Worm (Caenorhabditis elegans) whole organism, L1 larva: ENCODE results near the gene cyp-14A3.

ENCODE experiments used
- C04F5.9 ChIP-seq: sonication (generic microtip); optimal IDR thresholded peaks from 2 replicates; lab custom pipeline; 2016; ENCODE audit warnings: missing genetic modification characterization, missing compliant biosample characterization
- F16B12.6 ChIP-seq: fragments of 150-350 bp; optimal IDR thresholded peaks from 2 replicates; lab custom pipeline; 2014; ENCODE audit warnings: missing biosample characterization, missing genetic modification characterization
- aha-1 ChIP-seq: fragments of 150-350 bp; optimal IDR thresholded peaks from 2 replicates; lab custom pipeline; 2014; ENCODE audit warnings: missing biosample characterization, missing genetic modification characterization
- alr-1 ChIP-seq: fragments of 200-800 bp; sonication (Bioruptor generic); optimal IDR thresholded peaks from 2 replicates; lab custom pipeline; 2018; ENCODE audit warnings: borderline replicate concordance, mild to moderate bottlenecking, missing genetic modification characterization, missing compliant biosample characterization
- aly-2 ChIP-seq: fragments of 150-350 bp; optimal IDR thresholded peaks from 2 replicates; lab custom pipeline; 2014; ENCODE audit warnings: missing biosample characterization, missing genetic modification characterization
- blmp-1 ChIP-seq: fragments of 150-350 bp; optimal IDR thresholded peaks from 2 replicates; lab custom pipeline; 2014; ENCODE audit warnings: missing biosample characterization, missing genetic modification characterization
- ceh-82 ChIP-seq, 3 experiments: fragments of 150-350 bp in 1 of 3; sonication (generic microtip) in 2 of 3; optimal IDR thresholded peaks; 2 replicates each; lab custom pipeline; 2014 to 2017; ENCODE audit warnings: missing biosample characterization in 3 of 3, missing genetic modification characterization in 3 of 3
- ceh-88 ChIP-seq: fragments of 200-800 bp; sonication (Bioruptor generic); IDR thresholded peaks from 2 replicates; pipeline ENCODE4 v1.3.6; 2022; ENCODE audit warnings: missing genetic modification characterization, missing compliant biosample characterization
- dsc-1 ChIP-seq: sonication (generic microtip); optimal IDR thresholded peaks from 2 replicates; lab custom pipeline; 2016; ENCODE audit warnings: mild to moderate bottlenecking, missing genetic modification characterization, missing compliant biosample characterization
- efl-1 ChIP-seq, 4 experiments: fragments of 150-350 bp; optimal IDR thresholded peaks in 3 of 4; peaks in 1 of 4; 1 replicate in 1 of 4; 2 replicates in 3 of 4; lab custom pipeline; 2014; ENCODE audit warnings: missing biosample characterization in 2 of 4, missing genetic modification characterization in 2 of 4, missing genetic modification reagents in 2 of 4
- egl-13 ChIP-seq: sonication (generic microtip); optimal IDR thresholded peaks from 2 replicates; lab custom pipeline; 2016; ENCODE audit warnings: missing genotype, missing genetic modification reagents, missing genetic modification characterization, missing compliant biosample characterization
- elt-3 ChIP-seq, 6 experiments: fragments of 150-350 bp in 1 of 6; sonication (generic microtip); optimal IDR thresholded peaks; 2 replicates each; lab custom pipeline; 2017 to 2018; ENCODE audit warnings: missing biosample characterization in 6 of 6, missing genetic modification characterization in 6 of 6, inconsistent platforms in 1 of 6
- ets-5 ChIP-seq: fragments of 200-800 bp; sonication (Bioruptor generic); IDR thresholded peaks from 2 replicates; pipeline ENCODE4 v1.3.6; 2022; ENCODE audit warnings: missing genetic modification characterization, missing compliant biosample characterization
- fos-1 ChIP-seq: fragments of 150-350 bp; optimal IDR thresholded peaks from 2 replicates; lab custom pipeline; 2014; ENCODE audit warnings: missing biosample characterization, missing genetic modification characterization
- grh-1 ChIP-seq: fragments of 200-800 bp; sonication (Bioruptor generic); IDR thresholded peaks from 2 replicates; pipeline ENCODE4 v1.3.6; 2022; ENCODE audit warnings: missing genetic modification reagents, missing genetic modification characterization, missing compliant biosample characterization
- hlh-17 ChIP-seq: fragments of 200-800 bp; sonication (Bioruptor generic); optimal IDR thresholded peaks from 2 replicates; lab custom pipeline; 2018; ENCODE audit warnings: missing genetic modification characterization, mild to moderate bottlenecking, missing compliant biosample characterization, moderate library complexity, borderline replicate concordance
- jun-1 ChIP-seq: fragments of 150-350 bp; optimal IDR thresholded peaks from 2 replicates; lab custom pipeline; 2014; ENCODE audit warnings: missing biosample characterization, missing genetic modification reagents, missing genetic modification characterization
- lin-13 ChIP-seq: fragments of 150-350 bp; optimal IDR thresholded peaks from 2 replicates; lab custom pipeline; 2014; ENCODE audit warnings: missing biosample characterization, missing genetic modification reagents, missing genetic modification characterization
- lin-14 ChIP-seq: fragments of 200-800 bp; sonication (Bioruptor generic); optimal IDR thresholded peaks from 2 replicates; lab custom pipeline; 2018; ENCODE audit warnings: mild to moderate bottlenecking, missing genetic modification characterization, moderate library complexity, missing compliant biosample characterization
- lin-39 ChIP-seq: fragments of 150-350 bp; optimal IDR thresholded peaks from 2 replicates; lab custom pipeline; 2014; ENCODE audit warnings: missing biosample characterization, missing genetic modification reagents, missing genetic modification characterization
- mef-2 ChIP-seq: fragments of 150-350 bp; optimal IDR thresholded peaks from 2 replicates; lab custom pipeline; 2014; ENCODE audit warnings: missing biosample characterization, missing genetic modification characterization
- nhr-12 ChIP-seq: sonication (generic microtip); optimal IDR thresholded peaks from 2 replicates; lab custom pipeline; 2017; ENCODE audit warnings: missing biosample characterization, missing genetic modification characterization
- nhr-19 ChIP-seq: fragments of 200-800 bp; sonication (Bioruptor generic); conservative IDR thresholded peaks from 2 replicates; pipeline ENCODE4 v1.3.6; 2022; ENCODE audit warnings: missing genetic modification characterization, missing compliant biosample characterization
- nhr-20 ChIP-seq: sonication (generic microtip); optimal IDR thresholded peaks from 2 replicates; lab custom pipeline; 2016; ENCODE audit warnings: mild to moderate bottlenecking, missing genetic modification characterization, missing compliant biosample characterization
- nhr-28 ChIP-seq: fragments of 150-350 bp; optimal IDR thresholded peaks from 2 replicates; lab custom pipeline; 2014; ENCODE audit warnings: missing biosample characterization, missing genetic modification characterization
- nhr-47 ChIP-seq: sonication (generic microtip); optimal IDR thresholded peaks from 2 replicates; lab custom pipeline; 2016; ENCODE audit warnings: mild to moderate bottlenecking, missing genetic modification characterization, moderate library complexity, missing compliant biosample characterization
- nhr-71 ChIP-seq: sonication (generic microtip); optimal IDR thresholded peaks from 2 replicates; lab custom pipeline; 2016; ENCODE audit warnings: mild to moderate bottlenecking, missing genetic modification characterization, moderate library complexity, missing compliant biosample characterization
- pqm-1 ChIP-seq: sonication (generic microtip); optimal IDR thresholded peaks from 3 replicates; lab custom pipeline; 2017; ENCODE audit warnings: missing biosample characterization, missing genetic modification characterization
- rnt-1 ChIP-seq: sonication (generic microtip); optimal IDR thresholded peaks from 2 replicates; lab custom pipeline; 2016; ENCODE audit warnings: mild to moderate bottlenecking, missing genetic modification characterization, moderate library complexity, missing compliant biosample characterization
- snu-23 ChIP-seq: sonication (generic microtip); optimal IDR thresholded peaks from 2 replicates; lab custom pipeline; 2016; ENCODE audit warnings: missing genetic modification characterization, missing compliant biosample characterization
- sptf-1 ChIP-seq: fragments of 150-350 bp; optimal IDR thresholded peaks from 2 replicates; lab custom pipeline; 2014; ENCODE audit warnings: missing biosample characterization, missing genetic modification characterization
- swsn-7 ChIP-seq: sonication (generic microtip); optimal IDR thresholded peaks from 2 replicates; lab custom pipeline; 2016; ENCODE audit warnings: missing genetic modification characterization, missing compliant biosample characterization
- unc-130 ChIP-seq: fragments of 150-350 bp; optimal IDR thresholded peaks from 2 replicates; lab custom pipeline; 2017; ENCODE audit warnings: missing biosample characterization, missing genetic modification characterization, inconsistent platforms
- unc-62 ChIP-seq: fragments of 150-350 bp; optimal IDR thresholded peaks from 2 replicates; lab custom pipeline; 2014; ENCODE audit warnings: missing biosample characterization, missing genetic modification reagents, missing genetic modification characterization
- unc-98 ChIP-seq: fragments of 200-800 bp; sonication (Bioruptor generic); IDR thresholded peaks from 2 replicates; pipeline ENCODE4 v1.3.6; 2022; ENCODE audit warnings: missing genetic modification characterization, missing compliant biosample characterization
- zip-4 ChIP-seq: fragments of 200-800 bp; sonication (Bioruptor generic); optimal IDR thresholded peaks from 2 replicates; lab custom pipeline; 2018; ENCODE audit warnings: mild to moderate bottlenecking, missing genetic modification characterization, moderate library complexity, missing compliant biosample characterization
- ztf-11 ChIP-seq, 2 experiments: sonication (generic microtip); optimal IDR thresholded peaks; 2 replicates each; lab custom pipeline; 2016 to 2017; ENCODE audit warnings: missing genetic modification characterization in 2 of 2, missing biosample characterization in 1 of 2, missing compliant biosample characterization in 1 of 2

The cyp-14A3 gene

ce11 chrX:13293023-13293422 lies 19.0 kb upstream of the cyp-14A3 start:
- TF ChIP-seq C04F5.9 (no peak), snu-23 (no peak), nhr-71 (tag; lab: Kevin White, UChicago) (no peak), aha-1 (tag; lab: Kevin White, UChicago) (no peak), efl-1 (optimal IDR thresholded peaks at IDR 0.05; lab: Kevin White, UChicago) (no peak), efl-1 (GFP tag; optimal IDR thresholded peaks at IDR 0.05 in 1 of 2; lab: Kevin White, UChicago) (no peak), alr-1 (tag; lab: Kevin White, UChicago) (no peak), ceh-82 (tag; optimal IDR thresholded peaks at IDR 0.05; lab: Kevin White, UChicago) (no peak), fos-1 (tag; lab: Kevin White, UChicago) (no peak), zip-4 (no peak), blmp-1 (no peak), ets-5 (GFP tag; lab: Robert Waterston, UW) (no peak), mef-2 (tag; lab: Kevin White, UChicago) (no peak), unc-130 (tag; lab: Kevin White, UChicago) (no peak), hlh-17 (GFP tag; lab: Kevin White, UChicago) (no peak), lin-13 (GFP tag; lab: Kevin White, UChicago) (no peak), grh-1 (GFP tag; lab: Robert Waterston, UW) (no peak), lin-39 (tag; lab: Kevin White, UChicago) (no peak), pqm-1 (tag; lab: Kevin White, UChicago) (no peak), unc-62 (GFP tag; lab: Kevin White, UChicago) (no peak)
- TF ChIP-seq, all 84 proteins: peak for 0

ce11 chrX:13291506-13291905 lies 17.5 kb upstream of the cyp-14A3 start, which contains the start of gene srd-38:
Gene srd-38 (plus strand): TSS chrX:13291806.
- TF ChIP-seq sptf-1 (tag; lab: Kevin White, UChicago) (no peak), unc-62 (GFP tag; lab: Kevin White, UChicago) (no peak), aly-2 (no peak), dsc-1 (no peak), F16B12.6 (tag; lab: Kevin White, UChicago) (no peak)
- TF ChIP-seq, all 84 proteins: peak for 0

ce11 chrX:13290531-13290930 lies 16.5 kb upstream of the cyp-14A3 start, which contains the start of gene R04D3.3:
Gene R04D3.3 (minus strand): TSS chrX:13290631.
- TF ChIP-seq nhr-28 (tag; lab: Kevin White, UChicago) (no peak), swsn-7 (tag; lab: Kevin White, UChicago) (no peak)
- TF ChIP-seq, all 84 proteins: peak for 0

- TF ChIP-seq unc-62 (GFP tag; lab: Kevin White, UChicago), result no peak
- TF ChIP-seq dsc-1, result no peak
- TF ChIP-seq nhr-47 (tag; lab: Kevin White, UChicago), result no peak
- no peak for TF ChIP-seq lin-14 (GFP tag; lab: Kevin White, UChicago)
- TF ChIP-seq unc-98 (GFP tag; lab: Robert Waterston, UW), result no peak
- no peak for TF ChIP-seq nhr-12 (tag; lab: Kevin White, UChicago)
- TF ChIP-seq elt-3 (tag; optimal IDR thresholded peaks at IDR 0.05; lab: Kevin White, UChicago), result no peak
- no peak for TF ChIP-seq fos-1 (tag; lab: Kevin White, UChicago)
- TF ChIP-seq pqm-1 (tag; lab: Kevin White, UChicago), result no peak
- no peak for TF ChIP-seq jun-1
Measured at ce11 chrX:13288715-13289114, 14.7 kb upstream of the cyp-14A3 start, which contains the start of gene R04D3.4. Gene R04D3.4 (minus strand): TSS chrX:13288815.

- no peak for TF ChIP-seq egl-13 (tag; lab: Kevin White, UChicago)
- no peak for TF ChIP-seq nhr-20 (tag; lab: Kevin White, UChicago)
- TF ChIP-seq ceh-88 (GFP tag; lab: Robert Waterston, UW), result no peak
- no peak for TF ChIP-seq ztf-11 (tag; optimal IDR thresholded peaks at IDR 0.05; lab: Kevin White, UChicago)
- no peak for TF ChIP-seq pqm-1 (tag; lab: Kevin White, UChicago)
- no peak for TF ChIP-seq nhr-19 (GFP tag; lab: Robert Waterston, UW)
- TF ChIP-seq grh-1 (GFP tag; lab: Robert Waterston, UW), result no peak
- TF ChIP-seq rnt-1 (tag; lab: Kevin White, UChicago), result no peak
Measured at ce11 chrX:13286533-13286932, 12.5 kb upstream of the cyp-14A3 start, which contains the start of gene R04D3.2. Gene R04D3.2 (minus strand): TSS chrX:13286633.
